Worm (Caenorhabditis elegans) whole organism, early embryonic: ENCODE data around the gene flh-3.
"Not testable (repeated sequence)": the region's sequence is repeated elsewhere in the genome, so short reads cannot be mapped to it uniquely, and the experiment has no call there.

Source experiments
- B0310.2 ChIP-seq: sonication (generic microtip); optimal IDR thresholded peaks from 2 replicates; lab custom pipeline; 2016; ENCODE audit warnings: mild to moderate bottlenecking, missing genetic modification characterization, missing compliant biosample characterization
- F13C5.2 ChIP-seq: sonication (generic microtip); optimal IDR thresholded peaks from 2 replicates; lab custom pipeline; 2017; ENCODE audit warnings: mild to moderate bottlenecking, missing genetic modification characterization, inconsistent platforms, missing compliant biosample characterization
- aly-1 ChIP-seq: sonication (generic microtip); optimal IDR thresholded peaks from 2 replicates; lab custom pipeline; 2016; ENCODE audit warnings: missing genetic modification characterization, missing compliant biosample characterization
- ama-1 ChIP-seq: fragments of 150-350 bp; optimal IDR thresholded peaks from 2 replicates; lab custom pipeline; 2014
- ceh-13 ChIP-seq: fragments of 200-800 bp; sonication (Bioruptor generic); optimal IDR thresholded peaks from 2 replicates; lab custom pipeline; 2018; ENCODE audit warnings: mild to moderate bottlenecking, missing genetic modification characterization, missing compliant biosample characterization
- ceh-36 ChIP-seq: sonication (generic microtip); optimal IDR thresholded peaks from 2 replicates; lab custom pipeline; 2016; ENCODE audit warnings: missing genetic modification characterization, inconsistent platforms, missing compliant biosample characterization
- ets-7 ChIP-seq: sonication (generic microtip); optimal IDR thresholded peaks from 2 replicates; lab custom pipeline; 2016; ENCODE audit warnings: missing genotype, missing genetic modification characterization, missing compliant biosample characterization
- flt-1 ChIP-seq: fragments of 200-800 bp; sonication (Bioruptor generic); IDR thresholded peaks from 2 replicates; pipeline ENCODE4 v1.3.6; 2022; ENCODE audit warnings: missing genetic modification characterization, missing compliant biosample characterization
- hmbx-1 ChIP-seq: sonication (generic microtip); optimal IDR thresholded peaks from 2 replicates; lab custom pipeline; 2016; ENCODE audit warnings: mild to moderate bottlenecking, missing genetic modification characterization, missing compliant biosample characterization
- hmg-4 ChIP-seq: fragments of 200-800 bp; sonication (Bioruptor generic); optimal IDR thresholded peaks from 2 replicates; lab custom pipeline; 2018; ENCODE audit warnings: mild to moderate bottlenecking, missing genetic modification characterization, missing compliant biosample characterization
- hnd-1 ChIP-seq: sonication (generic microtip); optimal IDR thresholded peaks from 2 replicates; lab custom pipeline; 2016; ENCODE audit warnings: missing genetic modification characterization, missing compliant biosample characterization
- pes-1 ChIP-seq: fragments of 200-800 bp; sonication (Bioruptor generic); IDR thresholded peaks from 2 replicates; pipeline ENCODE4 v1.3.6; 2022; ENCODE audit warnings: missing genetic modification reagents, missing genetic modification characterization, missing compliant biosample characterization
- scrt-1 ChIP-seq: fragments of 200-800 bp; sonication (Bioruptor generic); IDR thresholded peaks from 2 replicates; pipeline ENCODE4 v1.3.6; 2022; ENCODE audit warnings: missing genetic modification characterization, missing compliant biosample characterization
- sea-1 ChIP-seq: fragments of 200-800 bp; sonication (Bioruptor generic); conservative IDR thresholded peaks from 2 replicates; pipeline ENCODE4 v1.3.6; 2022; ENCODE audit warnings: missing genetic modification characterization, missing compliant biosample characterization
- tbx-11 ChIP-seq: fragments of 200-800 bp; sonication (Bioruptor generic); IDR thresholded peaks from 2 replicates; pipeline ENCODE4 v1.3.6; 2022; ENCODE audit warnings: missing genetic modification characterization, missing compliant biosample characterization
- tbx-37 ChIP-seq: fragments of 200-800 bp; sonication (Bioruptor generic); conservative IDR thresholded peaks from 2 replicates; pipeline ENCODE4 v1.3.6; 2022; ENCODE audit warnings: missing genetic modification reagents, missing genetic modification characterization, missing compliant biosample characterization
- tra-4 ChIP-seq: sonication (generic microtip); optimal IDR thresholded peaks from 2 replicates; lab custom pipeline; 2017; ENCODE audit warnings: missing genetic modification characterization, missing compliant biosample characterization

flh-3 gene

ce11 chrIV:9310935-9311566, 41.2 kb downstream of the flh-3 start:
- TF ChIP-seq hmbx-1 (tag; lab: Kevin White, UChicago): no peak
- no peak for TF ChIP-seq ets-7 (tag; lab: Kevin White, UChicago)

ce11 chrIV:9312827-9313226, 42.9 kb downstream of the flh-3 start, which contains the start of gene F49C12.7:
Gene F49C12.7, minus strand, starts transcription at chrIV:9312927.
- not testable (repeated sequence) for TF ChIP-seq ets-7 (tag; lab: Kevin White, UChicago); ama-1 (lab: Kevin White, UChicago); pes-1 (GFP tag; lab: Robert Waterston, UW)

- peak; percentile 58 for TF ChIP-seq ceh-36 (tag; lab: Kevin White, UChicago)
- peak; percentile 91 for TF ChIP-seq F13C5.2 (tag; lab: Kevin White, UChicago)
- TF ChIP-seq ceh-13 (GFP tag; lab: Kevin White, UChicago): peak; percentile 15
- TF ChIP-seq hnd-1 (tag; lab: Kevin White, UChicago): no peak
- no peak; the same call in 1 of the 2 replicates for TF ChIP-seq flt-1 (GFP tag; lab: Robert Waterston, UW)
- peak; percentile 38 for TF ChIP-seq aly-1 (tag; lab: Kevin White, UChicago)
- TF ChIP-seq sea-1 (GFP tag; lab: Robert Waterston, UW): peak; percentile 68
- TF ChIP-seq scrt-1: peak; percentile 65; the same call in 1 of the 2 replicates
- TF ChIP-seq hmbx-1 (tag; lab: Kevin White, UChicago): no peak
- TF ChIP-seq ets-7 (tag; lab: Kevin White, UChicago): peak; percentile 63
- TF ChIP-seq tra-4 (tag; lab: Kevin White, UChicago): no peak
- TF ChIP-seq pes-1 (GFP tag; lab: Robert Waterston, UW): no peak; the same call in 1 of the 2 replicates
- TF ChIP-seq ama-1 (lab: Kevin White, UChicago): no peak
- TF ChIP-seq tbx-37: peak; percentile 43; the same call in 1 of the 2 replicates
- peak; percentile 62; the same call in 1 of the 2 replicates for TF ChIP-seq tbx-11 (GFP tag; lab: Robert Waterston, UW)
- TF ChIP-seq hmg-4 (GFP tag; lab: Kevin White, UChicago): no peak
These were observed 46.3 kb downstream of the flh-3 start, which contains the start of the genes F49C12.9 and rpn-7 for ce11 chrIV:9316068-9316681. Gene F49C12.9, minus strand, starts transcription at chrIV:9316215. Gene rpn-7, plus strand, starts transcription at chrIV:9316631.

- TF ChIP-seq pes-1 (GFP tag; lab: Robert Waterston, UW): no peak
- TF ChIP-seq hnd-1 (tag; lab: Kevin White, UChicago): no peak
- no peak for TF ChIP-seq flt-1 (GFP tag; lab: Robert Waterston, UW)
- no peak for TF ChIP-seq hmg-4 (GFP tag; lab: Kevin White, UChicago)
- TF ChIP-seq B0310.2: no peak
- TF ChIP-seq ceh-13 (GFP tag; lab: Kevin White, UChicago): no peak
- no peak for TF ChIP-seq hmbx-1 (tag; lab: Kevin White, UChicago)
- no peak for TF ChIP-seq ceh-36 (tag; lab: Kevin White, UChicago)
- no peak for TF ChIP-seq scrt-1
These were observed 48.3 kb downstream of the flh-3 start for ce11 chrIV:9318147-9318546.

- TF ChIP-seq tbx-37: no peak
- TF ChIP-seq tra-4 (tag; lab: Kevin White, UChicago): no peak
- TF ChIP-seq F13C5.2 (tag; lab: Kevin White, UChicago): no peak
- no peak for TF ChIP-seq flt-1 (GFP tag; lab: Robert Waterston, UW)
These were observed 49.2 kb downstream of the flh-3 start, which contains the start of the genes F49C12.11 and nemt-1 for ce11 chrIV:9319080-9319479. Gene F49C12.11, plus strand, starts transcription at chrIV:9319380. Gene nemt-1, minus strand, starts transcription at chrIV:9319439.

- TF ChIP-seq hmg-4 (GFP tag; lab: Kevin White, UChicago): no peak
- no peak for TF ChIP-seq ceh-13 (GFP tag; lab: Kevin White, UChicago)
These were observed 50.1 kb downstream of the flh-3 start for ce11 chrIV:9320023-9320422.

- TF ChIP-seq F13C5.2 (tag; lab: Kevin White, UChicago) (no peak), flt-1 (GFP tag; lab: Robert Waterston, UW) (no peak), hmg-4 (GFP tag; lab: Kevin White, UChicago) (no peak)
These were observed 51.3 kb downstream of the flh-3 start, which contains the start of the genes F49C12.12 and vha-17 for ce11 chrIV:9321039-9321851. Gene F49C12.12, minus strand, starts transcription at chrIV:9321089. Gene vha-17, plus strand, starts transcription at chrIV:9321801.
